Worm (Caenorhabditis elegans) whole organism, L1 larva: ENCODE measurements around the gene C45G9.15.

Experiments used
- aly-2 ChIP-seq: fragments of 150-350 bp; optimal IDR thresholded peaks from 2 replicates; lab custom pipeline; 2014; ENCODE audit warnings: missing biosample characterization, missing genetic modification characterization
- blmp-1 ChIP-seq: fragments of 150-350 bp; optimal IDR thresholded peaks from 2 replicates; lab custom pipeline; 2014; ENCODE audit warnings: missing biosample characterization, missing genetic modification characterization
- fkh-10 ChIP-seq: sonication (generic microtip); optimal IDR thresholded peaks from 2 replicates; lab custom pipeline; 2017; ENCODE audit warnings: missing biosample characterization, missing genetic modification reagents, missing genetic modification characterization
- nhr-11 ChIP-seq: fragments of 150-350 bp; optimal IDR thresholded peaks from 2 replicates; lab custom pipeline; 2014; ENCODE audit warnings: missing biosample characterization, missing genetic modification characterization
- nhr-237 ChIP-seq: fragments of 150-350 bp; optimal IDR thresholded peaks from 2 replicates; lab custom pipeline; 2014; ENCODE audit warnings: missing biosample characterization, missing genetic modification characterization
- nhr-76 ChIP-seq: sonication (generic microtip); optimal IDR thresholded peaks from 2 replicates; lab custom pipeline; 2017; ENCODE audit warnings: missing biosample characterization, missing genetic modification characterization
- nhr-77 ChIP-seq: fragments of 150-350 bp; optimal IDR thresholded peaks from 2 replicates; lab custom pipeline; 2014; ENCODE audit warnings: missing biosample characterization, missing genetic modification characterization
- pag-3 ChIP-seq: sonication (generic microtip); optimal IDR thresholded peaks from 2 replicates; lab custom pipeline; 2017; ENCODE audit warnings: missing genetic modification characterization, mild to moderate bottlenecking, missing compliant biosample characterization, antibody characterized with exemption, borderline replicate concordance; ENCODE audit not compliant: insufficient read depth
- pax-3 ChIP-seq: fragments of 200-800 bp; sonication (Bioruptor generic); optimal IDR thresholded peaks from 2 replicates; lab custom pipeline; 2018; ENCODE audit warnings: mild to moderate bottlenecking, missing genetic modification characterization, moderate library complexity, missing compliant biosample characterization
- pqm-1 ChIP-seq: sonication (generic microtip); optimal IDR thresholded peaks from 3 replicates; lab custom pipeline; 2017; ENCODE audit warnings: missing biosample characterization, missing genetic modification characterization
- sptf-1 ChIP-seq: fragments of 150-350 bp; optimal IDR thresholded peaks from 2 replicates; lab custom pipeline; 2014; ENCODE audit warnings: missing biosample characterization, missing genetic modification characterization
- unc-62 ChIP-seq: fragments of 150-350 bp; optimal IDR thresholded peaks from 2 replicates; lab custom pipeline; 2014; ENCODE audit warnings: missing biosample characterization, missing genetic modification reagents, missing genetic modification characterization
- vab-15 ChIP-seq: sonication (generic microtip); optimal IDR thresholded peaks from 2 replicates; lab custom pipeline; 2017; ENCODE audit warnings: missing genotype, mild to moderate bottlenecking, missing genetic modification characterization, missing compliant biosample characterization

- TF ChIP-seq nhr-237 (tag; lab: Kevin White, UChicago) (no peak), nhr-77 (tag; lab: Kevin White, UChicago) (no peak), fkh-10 (GFP tag; lab: Kevin White, UChicago) (no peak), nhr-11 (tag; lab: Kevin White, UChicago) (no peak), pqm-1 (tag; lab: Kevin White, UChicago) (no peak), unc-62 (GFP tag; lab: Kevin White, UChicago) (no peak), sptf-1 (tag; lab: Kevin White, UChicago) (no peak), nhr-76 (tag; lab: Kevin White, UChicago) (no peak), blmp-1 (tag; lab: Kevin White, UChicago) (no peak), pax-3 (tag; lab: Kevin White, UChicago) (no peak), vab-15 (tag; lab: Kevin White, UChicago) (no peak), aly-2 (no peak), pag-3 (tag; lab: Kevin White, UChicago) (no peak)
Measured at ce11 chrIII:5076569-5076968, 24.7 kb upstream of the C45G9.15 start.
